Worm (Caenorhabditis elegans) whole organism, L1 larva: ENCODE results near the gene C07D10.1.

Source experiments
- aly-2 ChIP-seq: fragments of 150-350 bp; optimal IDR thresholded peaks from 2 replicates; lab custom pipeline; 2014; ENCODE audit warnings: missing biosample characterization, missing genetic modification characterization
- blmp-1 ChIP-seq: fragments of 150-350 bp; optimal IDR thresholded peaks from 2 replicates; lab custom pipeline; 2014; ENCODE audit warnings: missing biosample characterization, missing genetic modification characterization
- ceh-82 ChIP-seq, 3 experiments: fragments of 150-350 bp in 1 of 3; sonication (generic microtip) in 2 of 3; optimal IDR thresholded peaks; 2 replicates each; lab custom pipeline; 2014 to 2017; ENCODE audit warnings: missing biosample characterization in 3 of 3, missing genetic modification characterization in 3 of 3
- egl-27 ChIP-seq, 2 experiments: fragments of 150-350 bp in 1 of 2; sonication (generic microtip); optimal IDR thresholded peaks; 3 replicates each; lab custom pipeline; 2017 to 2018; ENCODE audit warnings: missing biosample characterization in 2 of 2, missing genetic modification characterization in 2 of 2, missing genetic modification reagents in 2 of 2
- hlh-17 ChIP-seq: fragments of 200-800 bp; sonication (Bioruptor generic); optimal IDR thresholded peaks from 2 replicates; lab custom pipeline; 2018; ENCODE audit warnings: missing genetic modification characterization, mild to moderate bottlenecking, missing compliant biosample characterization, moderate library complexity, borderline replicate concordance
- rnt-1 ChIP-seq: sonication (generic microtip); optimal IDR thresholded peaks from 2 replicates; lab custom pipeline; 2016; ENCODE audit warnings: mild to moderate bottlenecking, missing genetic modification characterization, moderate library complexity, missing compliant biosample characterization
- unc-62 ChIP-seq: fragments of 150-350 bp; optimal IDR thresholded peaks from 2 replicates; lab custom pipeline; 2014; ENCODE audit warnings: missing biosample characterization, missing genetic modification reagents, missing genetic modification characterization
- zag-1 ChIP-seq: fragments of 150-350 bp; optimal IDR thresholded peaks from 2 replicates; lab custom pipeline; 2014; ENCODE audit warnings: missing biosample characterization, missing genetic modification characterization
- ztf-11 ChIP-seq, 2 experiments: sonication (generic microtip); optimal IDR thresholded peaks; 2 replicates each; lab custom pipeline; 2016 to 2017; ENCODE audit warnings: missing genetic modification characterization in 2 of 2, missing biosample characterization in 1 of 2, missing compliant biosample characterization in 1 of 2

- TF ChIP-seq egl-27 (tag; optimal IDR thresholded peaks at IDR 0.05; lab: Kevin White, UChicago) (no peak), unc-62 (no peak), ceh-82 (tag; optimal IDR thresholded peaks at IDR 0.05; lab: Kevin White, UChicago) (no peak), rnt-1 (tag; lab: Kevin White, UChicago) (no peak), aly-2 (no peak), blmp-1 (tag; lab: Kevin White, UChicago) (no peak), hlh-17 (GFP tag; lab: Kevin White, UChicago) (no peak), zag-1 (tag; lab: Kevin White, UChicago) (no peak), ztf-11 (tag; optimal IDR thresholded peaks at IDR 0.05; lab: Kevin White, UChicago) (no peak)
These were observed 2.7 kb upstream of the C07D10.1 start for ce11 chrII:7396081-7396480.
